Worm (Caenorhabditis elegans) whole organism, L3 larva: ENCODE results near the gene Y79H2A.4.

Source experiments
- aly-2 ChIP-seq: fragments of 150-350 bp; optimal IDR thresholded peaks from 2 replicates; lab custom pipeline; 2014; ENCODE audit warnings: missing biosample characterization, missing genetic modification characterization
- fkh-10 ChIP-seq: sonication (generic microtip); optimal IDR thresholded peaks from 2 replicates; lab custom pipeline; 2017; ENCODE audit warnings: missing biosample characterization, missing genetic modification reagents, missing genetic modification characterization
- lin-15B ChIP-seq: fragments of 150-350 bp; optimal IDR thresholded peaks from 2 replicates; lab custom pipeline; 2014; ENCODE audit warnings: missing biosample characterization, missing genetic modification characterization
- tbx-2 ChIP-seq: sonication (generic microtip); optimal IDR thresholded peaks from 2 replicates; lab custom pipeline; 2016; ENCODE audit warnings: mild to moderate bottlenecking, missing genetic modification characterization, missing compliant biosample characterization

DNA sequence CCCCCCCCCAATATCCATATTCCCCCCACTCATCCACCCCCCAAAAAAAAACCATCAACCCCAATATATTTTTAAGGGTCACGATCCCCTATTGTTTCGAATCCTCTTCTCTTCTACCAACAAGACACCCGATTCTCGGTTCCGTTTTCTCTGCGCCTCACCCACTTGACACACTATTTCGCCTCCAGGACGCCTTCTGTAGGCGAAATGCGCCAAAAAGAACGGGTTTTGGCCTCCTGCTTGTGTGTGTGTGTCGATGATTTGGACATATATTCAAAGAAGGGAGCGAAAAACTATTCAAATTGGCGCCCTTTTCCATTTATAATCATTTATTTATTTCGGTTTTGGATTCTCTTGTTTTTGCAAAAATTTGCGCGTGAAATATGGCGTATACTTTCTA lies 28.0 kb upstream of the Y79H2A.4 start:
- TF ChIP-seq aly-2 (no peak), fkh-10 (no peak), tbx-2 (tag; lab: Kevin White, UChicago) (no peak), lin-15B (no peak)
